Worm (Caenorhabditis elegans): ENCODE data around the gene M01F1.8.

The M01F1.8 gene

ce11 chrIII:3502215-3502838 lies at the start of gene M01F1.8:
Gene M01F1.8 (minus strand): TSS chrIII:3502549.
- TF ChIP-seq fos-1 (tag; optimal IDR thresholded peaks at IDR 0.05) = no peak
- no peak for TF ChIP-seq ztf-1 (GFP tag; conservative IDR thresholded peaks at IDR 0.05)
- no peak for TF ChIP-seq nhr-23 (tag; optimal IDR thresholded peaks at IDR 0.05)
- no peak for TF ChIP-seq sma-3 (GFP tag; optimal IDR thresholded peaks at IDR 0.05)

ce11 chrIII:3550364-3550763 lies 48.0 kb upstream of the M01F1.8 start:
- TF ChIP-seq nhr-6 (tag; optimal IDR thresholded peaks at IDR 0.05) (no peak), elt-1 (tag; optimal IDR thresholded peaks at IDR 0.05) (no peak), ZK546.5 (tag; optimal IDR thresholded peaks at IDR 0.05) (no peak), F13H6.1 (tag; optimal IDR thresholded peaks at IDR 0.05) (no peak), lin-13 (GFP tag; optimal IDR thresholded peaks at IDR 0.05) (no peak), skn-1 (tag; optimal IDR thresholded peaks at IDR 0.05) (no peak), unc-39 (tag; optimal IDR thresholded peaks at IDR 0.05) (no peak), sem-4 (tag; optimal IDR thresholded peaks at IDR 0.05) (no peak), nhr-10 (tag; optimal IDR thresholded peaks at IDR 0.05) (no peak), egl-27 (tag; optimal IDR thresholded peaks at IDR 0.05) (no peak)

ce11 chrIII:3549750-3550149 lies 47.4 kb upstream of the M01F1.8 start, which contains the start of gene C54C6.5:
Gene C54C6.5 (minus strand): TSS chrIII:3549850.
- TF ChIP-seq nhr-129 (tag; optimal IDR thresholded peaks at IDR 0.05) = no peak
- TF ChIP-seq sem-4 (tag; optimal IDR thresholded peaks at IDR 0.05) = no peak

- no peak for TF ChIP-seq nhr-129 (tag; optimal IDR thresholded peaks at IDR 0.05)
- no peak for TF ChIP-seq mdl-1 (tag; optimal IDR thresholded peaks at IDR 0.05)
- no peak for TF ChIP-seq nhr-11 (tag; optimal IDR thresholded peaks at IDR 0.05)
- TF ChIP-seq unc-39 (tag; optimal IDR thresholded peaks at IDR 0.05) = no peak
- no peak for TF ChIP-seq egl-27 (tag; optimal IDR thresholded peaks at IDR 0.05)
- no peak for TF ChIP-seq ztf-11 (tag; optimal IDR thresholded peaks at IDR 0.05)
- TF ChIP-seq dmd-4 (tag; optimal IDR thresholded peaks at IDR 0.05) = no peak
- TF ChIP-seq lsy-2 (tag; optimal IDR thresholded peaks at IDR 0.05) = no peak
- TF ChIP-seq nhr-25 (tag; optimal IDR thresholded peaks at IDR 0.05) = no peak
- no peak for TF ChIP-seq lin-39 (tag; optimal IDR thresholded peaks at IDR 0.05)
- no peak for TF ChIP-seq zag-1 (tag; optimal IDR thresholded peaks at IDR 0.05)
- no peak for TF ChIP-seq C34F6.9 (tag; optimal IDR thresholded peaks at IDR 0.05)
- no peak for TF ChIP-seq lin-13 (GFP tag; optimal IDR thresholded peaks at IDR 0.05)
These were observed 45.7 kb upstream of the M01F1.8 start, which contains the start of gene C54C6.11 for ce11 chrIII:3548017-3548416. Gene C54C6.11 (plus strand): TSS chrIII:3548317.

- TF ChIP-seq lin-13 (GFP tag; optimal IDR thresholded peaks at IDR 0.05) (no peak), lsy-2 (tag; optimal IDR thresholded peaks at IDR 0.05) (no peak), nhr-6 (tag; optimal IDR thresholded peaks at IDR 0.05) (no peak), nhr-11 (tag; optimal IDR thresholded peaks at IDR 0.05) (no peak), C34F6.9 (tag; optimal IDR thresholded peaks at IDR 0.05) (no peak), nhr-129 (tag; optimal IDR thresholded peaks at IDR 0.05) (no peak), sma-9 (GFP tag; optimal IDR thresholded peaks at IDR 0.05) (no peak), sma-9 (tag; optimal IDR thresholded peaks at IDR 0.05) (no peak), nhr-12 (tag; optimal IDR thresholded peaks at IDR 0.05) (no peak), nhr-21 (tag; optimal IDR thresholded peaks at IDR 0.05) (no peak), ztf-1 (GFP tag; conservative IDR thresholded peaks at IDR 0.05) (no peak), unc-55 (GFP tag; optimal IDR thresholded peaks at IDR 0.05) (no peak), snpc-4 (tag; optimal IDR thresholded peaks at IDR 0.05) (no peak), alr-1 (tag; optimal IDR thresholded peaks at IDR 0.05) (no peak), skn-1 (tag; optimal IDR thresholded peaks at IDR 0.05) (no peak), nhr-23 (tag; optimal IDR thresholded peaks at IDR 0.05) (no peak), R02D3.7 (tag; optimal IDR thresholded peaks at IDR 0.05) (no peak), peb-1 (tag; optimal IDR thresholded peaks at IDR 0.05) (no peak), nhr-237 (tag; optimal IDR thresholded peaks at IDR 0.05) (no peak), F13H6.1 (tag; optimal IDR thresholded peaks at IDR 0.05) (no peak)
These were observed 44.0 kb upstream of the M01F1.8 start, which contains the start of gene C54C6.7 for ce11 chrIII:3546323-3546722. Gene C54C6.7 (minus strand): TSS chrIII:3546423.

Measured in whole organism, L2 larva.